Fruit fly (Drosophila melanogaster): ENCODE results near the gene CG14238.

The CG14238 gene

dm6 chr3R:26494247-26494646 is 36.2 kb downstream of the CG14238 start (continued):
- TF ChIP-seq Sox102F (GFP tag; optimal IDR thresholded peaks at IDR 0.05) (peak; percentile 21), Sry-δ (GFP tag; optimal IDR thresholded peaks at IDR 0.05) (no peak), lab (GFP tag; optimal IDR thresholded peaks at IDR 0.05) (peak; percentile 71), dpn (GFP tag; optimal IDR thresholded peaks at IDR 0.05) (peak in 1 of 2 experiments; percentile 2), bbx (GFP tag; IDR thresholded peaks at IDR 0.05; ENCODE audit: partially characterized antibody) (no peak), CG14014 (GFP tag; IDR thresholded peaks at IDR 0.05) (peak; percentile 38; the same call in 1 of the 2 replicates), Eip74EF (GFP tag; optimal IDR thresholded peaks at IDR 0.05) (no peak), kni (GFP tag; optimal IDR thresholded peaks at IDR 0.05) (no peak), pum (GFP tag; optimal IDR thresholded peaks at IDR 0.05) (no peak), CG4854 (GFP tag; optimal IDR thresholded peaks at IDR 0.05) (no peak), CG3838 (GFP tag; optimal IDR thresholded peaks at IDR 0.05) (no peak), CG12071 (GFP tag; optimal IDR thresholded peaks at IDR 0.05) (no peak), CG12391 (tag; optimal IDR thresholded peaks at IDR 0.05) (no peak), C15 (GFP tag; IDR thresholded peaks at IDR 0.05) (0 out of 3 replicates have a peak, but pooled peaks have one; percentile 13), CG2199 (GFP tag; IDR thresholded peaks at IDR 0.05) (no peak), CG3847 (GFP tag; IDR thresholded peaks at IDR 0.05) (no peak), Sox100B (GFP tag; optimal IDR thresholded peaks at IDR 0.05) (no peak), maf-S (GFP tag; optimal IDR thresholded peaks at IDR 0.05) (no peak), HLH3B (GFP tag; IDR thresholded peaks at IDR 0.05) (0 out of 2 replicates have a peak, but pooled peaks have one; percentile 21), CG4404 (GFP tag; IDR thresholded peaks at IDR 0.05) (no peak), odd (GFP tag; optimal IDR thresholded peaks at IDR 0.05) (no peak), slp2 (GFP tag; optimal IDR thresholded peaks at IDR 0.05) (no peak), h (optimal IDR thresholded peaks at IDR 0.05) (no peak), CG4328 (GFP tag; optimal IDR thresholded peaks at IDR 0.05) (no peak), nerfin-1 (tag; optimal IDR thresholded peaks at IDR 0.05) (no peak), Dp (GFP tag; optimal IDR thresholded peaks at IDR 0.05) (no peak), ERR (GFP tag; optimal IDR thresholded peaks at IDR 0.05) (no peak), Trl (optimal IDR thresholded peaks at IDR 0.05) (no peak), Trl (GFP tag; optimal IDR thresholded peaks at IDR 0.05) (no peak), Gug (GFP tag; IDR thresholded peaks at IDR 0.05) (no peak), CG13624 (GFP tag; optimal IDR thresholded peaks at IDR 0.05) (peak; percentile 33), sisA (GFP tag; IDR thresholded peaks at IDR 0.05) (no peak), ATbp (GFP tag; optimal IDR thresholded peaks at IDR 0.05) (no peak), CG14860 (GFP tag; IDR thresholded peaks at IDR 0.05; ENCODE audit: partially characterized antibody) (no peak), phol (tag; optimal IDR thresholded peaks at IDR 0.05) (no peak), Hr78 (GFP tag; optimal IDR thresholded peaks at IDR 0.05) (no peak), hth (optimal IDR thresholded peaks at IDR 0.05) (no peak), Side (GFP tag; optimal IDR thresholded peaks at IDR 0.05) (no peak), CG13424 (tag; optimal IDR thresholded peaks at IDR 0.05) (peak; percentile 45), stwl (tag; optimal IDR thresholded peaks at IDR 0.05) (no peak), Fer1 (GFP tag; optimal IDR thresholded peaks at IDR 0.05) (peak; percentile 67), Hr51 (GFP tag; optimal IDR thresholded peaks at IDR 0.05) (peak in 1 of 2 experiments; percentile 49), Taf1 (GFP tag; IDR thresholded peaks at IDR 0.05) (no peak), Drgx (GFP tag; IDR thresholded peaks at IDR 0.05) (no peak), zen2 (GFP tag; IDR thresholded peaks at IDR 0.05; ENCODE audit: partially characterized antibody) (no peak), HLH4C (GFP tag; IDR thresholded peaks at IDR 0.05; ENCODE audit: partially characterized antibody) (no peak), sob (GFP tag; IDR thresholded peaks at IDR 0.05) (peak; percentile 33; the same call in 1 of the 2 replicates), CG13775 (GFP tag; optimal IDR thresholded peaks at IDR 0.05) (no peak), Lpt (GFP tag; optimal IDR thresholded peaks at IDR 0.05) (no peak), H15 (GFP tag; IDR thresholded peaks at IDR 0.05) (no peak), CG17829 (tag; optimal IDR thresholded peaks at IDR 0.05) (no peak)

Data from whole organism, embryonic.